Fruit fly (Drosophila melanogaster) whole organism, embryonic: ENCODE data around the gene cype.

Experiments
- Awh ChIP-seq: fragments of 200-800 bp; sonication (Bioruptor generic); IDR thresholded peaks from 2 replicates; pipeline ENCODE4, ENCODE4 v1.3.6; 2022; ENCODE audit warnings: missing biosample characterization, missing genetic modification characterization
- BEAF-32 ChIP-seq: fragments of 200-800 bp; sonication (Bioruptor generic); optimal IDR thresholded peaks from 3 replicates; lab custom pipeline; 2017; ENCODE audit warnings: missing biosample characterization, missing genetic modification characterization, mild to moderate bottlenecking, moderate library complexity, missing genetic modification reagents
- CG10267 ChIP-seq: fragments of 200-800 bp; sonication (Bioruptor generic); optimal IDR thresholded peaks from 2 replicates; lab custom pipeline; 2018; ENCODE audit warnings: missing biosample characterization, mild to moderate bottlenecking, missing genetic modification characterization, moderate library complexity
- CG1233 ChIP-seq: fragments of 200-800 bp; sonication (Bioruptor generic); optimal IDR thresholded peaks from 4 replicates; lab custom pipeline; 2018; ENCODE audit warnings: missing biosample characterization, mild to moderate bottlenecking, missing genetic modification characterization
- CG15601 ChIP-seq: fragments of 200-800 bp; sonication (Bioruptor generic); optimal IDR thresholded peaks from 3 replicates; lab custom pipeline; 2019; ENCODE audit warnings: missing biosample characterization, mild to moderate bottlenecking, missing genetic modification characterization, moderate library complexity
- CG15696 ChIP-seq: fragments of 200-800 bp; sonication (Bioruptor generic); optimal IDR thresholded peaks from 2 replicates; lab custom pipeline; 2019; ENCODE audit warnings: missing biosample characterization, mild to moderate bottlenecking, missing genetic modification characterization, moderate library complexity
- CG30403 ChIP-seq: fragments of 200-800 bp; sonication (Bioruptor generic); optimal IDR thresholded peaks from 3 replicates; lab custom pipeline; 2016; ENCODE audit warnings: missing biosample characterization, missing genetic modification characterization
- CG31441 ChIP-seq: fragments of 200-800 bp; sonication (Bioruptor generic); IDR thresholded peaks from 2 replicates; pipeline ENCODE4 v1.3.6; 2022; ENCODE audit warnings: missing biosample characterization, missing genetic modification characterization
- CG32772 ChIP-seq: fragments of 200-800 bp; sonication (Bioruptor generic); IDR thresholded peaks from 2 replicates; pipeline ENCODE4 v1.3.6; 2022; ENCODE audit warnings: missing biosample characterization, missing genetic modification characterization
- CG42726 ChIP-seq: fragments of 200-800 bp; sonication (Bioruptor generic); IDR thresholded peaks from 2 replicates; pipeline ENCODE4 v1.3.6; 2022; ENCODE audit warnings: missing biosample characterization, missing genetic modification characterization; ENCODE audit not compliant: partially characterized antibody
- CG6683 ChIP-seq: fragments of 200-800 bp; sonication (Bioruptor generic); optimal IDR thresholded peaks from 2 replicates; lab custom pipeline; 2017; ENCODE audit warnings: missing biosample characterization, mild to moderate bottlenecking, missing genetic modification characterization, missing genetic modification reagents
- CG7271 ChIP-seq: fragments of 200-800 bp; sonication (Bioruptor generic); optimal IDR thresholded peaks from 2 replicates; lab custom pipeline; 2018; ENCODE audit warnings: missing biosample characterization, mild to moderate bottlenecking, missing genetic modification characterization, moderate library complexity
- CG8290 ChIP-seq, 3 experiments: fragments of 200-800 bp; sonication (Bioruptor generic); optimal IDR thresholded peaks; 2 replicates each; lab custom pipeline; 2016 to 2019; ENCODE audit warnings: missing biosample characterization in 3 of 3, missing genetic modification characterization in 3 of 3, mild to moderate bottlenecking in 2 of 3, moderate library complexity in 1 of 3
- CG8924 ChIP-seq: fragments of 200-800 bp; optimal IDR thresholded peaks from 3 replicates; lab custom pipeline; 2019; ENCODE audit warnings: missing biosample characterization, mild to moderate bottlenecking, missing genetic modification characterization, moderate library complexity
- CG9817 ChIP-seq: fragments of 200-800 bp; sonication (Bioruptor generic); optimal IDR thresholded peaks from 2 replicates; lab custom pipeline; 2018; ENCODE audit warnings: missing biosample characterization, mild to moderate bottlenecking, missing genetic modification characterization, moderate library complexity
- CG9932 ChIP-seq: fragments of 200-800 bp; sonication (Bioruptor generic); IDR thresholded peaks from 2 replicates; pipeline ENCODE4 v1.3.6; 2022; ENCODE audit warnings: missing biosample characterization, missing genetic modification characterization
- Chrac-16 ChIP-seq: fragments of 200-800 bp; sonication (Bioruptor generic); optimal IDR thresholded peaks from 3 replicates; lab custom pipeline; 2016; ENCODE audit warnings: missing biosample characterization, missing genetic modification characterization
- Dek ChIP-seq: fragments of 200-800 bp; sonication (Bioruptor generic); optimal IDR thresholded peaks from 3 replicates; lab custom pipeline; 2019; ENCODE audit warnings: missing biosample characterization, mild to moderate bottlenecking, missing genetic modification characterization, moderate library complexity
- Dll ChIP-seq: fragments of 200-800 bp; sonication (Bioruptor generic); IDR thresholded peaks from 4 replicates; pipeline ENCODE4 v1.3.6; 2022; ENCODE audit warnings: missing biosample characterization, missing genetic modification characterization; ENCODE audit not compliant: partially characterized antibody
- Doc3 ChIP-seq: fragments of 200-800 bp; sonication (Bioruptor generic); IDR thresholded peaks from 3 replicates; pipeline ENCODE4 v1.3.6; 2022; ENCODE audit warnings: missing biosample characterization, missing genetic modification characterization; ENCODE audit not compliant: partially characterized antibody
- E2f2 ChIP-seq: fragments of 200-800 bp; sonication (Bioruptor generic); IDR thresholded peaks from 2 replicates; pipeline ENCODE4 v1.3.6; 2022; ENCODE audit warnings: missing biosample characterization, missing genetic modification characterization
- H2.0 ChIP-seq: fragments of 200-800 bp; sonication (Bioruptor generic); IDR thresholded peaks from 2 replicates; pipeline ENCODE4 v1.3.6; 2022; ENCODE audit warnings: missing biosample characterization, missing genetic modification characterization
- Hmr ChIP-seq: fragments of 200-800 bp; sonication (Bioruptor generic); optimal IDR thresholded peaks from 3 replicates; lab custom pipeline; 2017; ENCODE audit warnings: mild to moderate bottlenecking, missing biosample characterization, missing genetic modification reagents, missing genetic modification characterization
- Lhr ChIP-seq: fragments of 200-800 bp; sonication (Bioruptor generic); optimal IDR thresholded peaks from 3 replicates; lab custom pipeline; 2017; ENCODE audit warnings: mild to moderate bottlenecking, missing biosample characterization, missing genetic modification reagents, missing genetic modification characterization
- MTF-1 ChIP-seq: fragments of 200-800 bp; sonication (Bioruptor generic); optimal IDR thresholded peaks from 2 replicates; lab custom pipeline; 2018; ENCODE audit warnings: missing biosample characterization, mild to moderate bottlenecking, missing genetic modification characterization, borderline replicate concordance
- Med ChIP-seq: fragments of 200-800 bp; sonication (Bioruptor generic); peaks from one replicate; lab custom pipeline; 2016; ENCODE audit warnings: missing biosample characterization, missing genetic modification characterization, mild to moderate bottlenecking, inconsistent platforms, moderate library complexity
- Nf-YC ChIP-seq: fragments of 200-800 bp; optimal IDR thresholded peaks from 3 replicates; lab custom pipeline; 2019; ENCODE audit warnings: missing biosample characterization, mild to moderate bottlenecking, missing genetic modification characterization, moderate library complexity
- Oli ChIP-seq: fragments of 200-800 bp; sonication (Bioruptor generic); optimal IDR thresholded peaks from 2 replicates; lab custom pipeline; 2018; ENCODE audit warnings: missing biosample characterization, mild to moderate bottlenecking, missing genetic modification characterization, moderate library complexity
- Opbp ChIP-seq: fragments of 200-800 bp; sonication (Bioruptor generic); IDR thresholded peaks from 3 replicates; pipeline ENCODE4 v1.3.6; 2022; ENCODE audit warnings: missing biosample characterization, missing genetic modification characterization; ENCODE audit not compliant: partially characterized antibody
- Ptx1 ChIP-seq: fragments of 200-800 bp; sonication (Bioruptor generic); IDR thresholded peaks from 2 replicates; pipeline ENCODE4 v1.3.6; 2022; ENCODE audit warnings: missing biosample characterization, missing genetic modification characterization
- Sox102F ChIP-seq: fragments of 200-800 bp; sonication (Bioruptor generic); optimal IDR thresholded peaks from 2 replicates; lab custom pipeline; 2018; ENCODE audit warnings: missing biosample characterization, mild to moderate bottlenecking, missing genetic modification characterization, moderate library complexity
- Ssrp ChIP-seq: fragments of 200-800 bp; sonication (Bioruptor generic); optimal IDR thresholded peaks from 2 replicates; lab custom pipeline; 2018; ENCODE audit warnings: missing biosample characterization, mild to moderate bottlenecking, missing genetic modification characterization, moderate library complexity
- Stat92E ChIP-seq, 3 experiments: fragments of >200 bp in 2 of 3; fragments of 200-800 bp in 1 of 3; sonication (Bioruptor generic) in 1 of 3; optimal IDR thresholded peaks; 2 replicates each; lab custom pipeline; 2017 to 2019; ENCODE audit warnings: missing biosample characterization in 3 of 3, missing genetic modification characterization in 3 of 3, mild to moderate bottlenecking in 1 of 3, moderate library complexity in 1 of 3
- Xbp1 ChIP-seq: fragments of 200-800 bp; sonication (Bioruptor generic); optimal IDR thresholded peaks from 3 replicates; lab custom pipeline; 2016; ENCODE audit warnings: missing biosample characterization, mild to moderate bottlenecking, missing genetic modification characterization
- cad ChIP-seq: fragments of >200 bp; optimal IDR thresholded peaks from 2 replicates; lab custom pipeline; 2017; ENCODE audit warnings: missing biosample characterization, missing genetic modification characterization
- crol ChIP-seq: fragments of 200-800 bp; sonication (Bioruptor generic); IDR thresholded peaks from 2 replicates; pipeline ENCODE4 v1.3.6; 2022; ENCODE audit warnings: missing biosample characterization, missing genetic modification characterization
- gem ChIP-seq: fragments of 200-800 bp; sonication (Bioruptor generic); optimal IDR thresholded peaks from 2 replicates; lab custom pipeline; 2019; ENCODE audit warnings: missing biosample characterization, mild to moderate bottlenecking, missing genetic modification characterization, moderate library complexity
- gsb-n ChIP-seq: fragments of 200-800 bp; sonication (Bioruptor generic); optimal IDR thresholded peaks from 3 replicates; lab custom pipeline; 2018; ENCODE audit warnings: missing biosample characterization, mild to moderate bottlenecking, missing genetic modification characterization
- ind ChIP-seq: fragments of 200-800 bp; sonication (Bioruptor generic); optimal IDR thresholded peaks from 3 replicates; lab custom pipeline; 2016; ENCODE audit warnings: missing biosample characterization, missing genetic modification characterization
- nmo ChIP-seq: fragments of 200-800 bp; sonication (Bioruptor generic); optimal IDR thresholded peaks from 2 replicates; lab custom pipeline; 2018; ENCODE audit warnings: missing biosample characterization, mild to moderate bottlenecking, missing genetic modification characterization, moderate library complexity
- phol ChIP-seq: fragments of 200-800 bp; sonication (Bioruptor generic); optimal IDR thresholded peaks from 3 replicates; lab custom pipeline; 2018; ENCODE audit warnings: missing biosample characterization, mild to moderate bottlenecking, missing genetic modification characterization, moderate library complexity
- prd ChIP-seq, 3 experiments: fragments of >200 bp in 2 of 3; fragments of 200-800 bp in 1 of 3; sonication (Bioruptor generic) in 1 of 3; optimal IDR thresholded peaks in 2 of 3; IDR thresholded peaks in 1 of 3; 2 replicates in 2 of 3; 3 replicates in 1 of 3; pipeline versions ENCODE4 v1.3.6 to Lab custom; 2017 to 2022; ENCODE audit warnings: missing biosample characterization in 1 of 3, missing genetic modification characterization in 1 of 3
- slbo ChIP-seq: fragments of 200-800 bp; sonication (Bioruptor generic); IDR thresholded peaks from 2 replicates; pipeline ENCODE4 v1.3.6; 2022; ENCODE audit warnings: missing biosample characterization, missing genetic modification characterization
- so ChIP-seq: fragments of 200-800 bp; sonication (Bioruptor generic); IDR thresholded peaks from 3 replicates; pipeline ENCODE4 v1.3.6; 2022; ENCODE audit warnings: missing biosample characterization, missing genetic modification characterization
- tna ChIP-seq: fragments of 200-800 bp; sonication (Bioruptor generic); IDR thresholded peaks from 2 replicates; pipeline ENCODE4 v1.3.6; 2022; ENCODE audit warnings: missing biosample characterization, missing genetic modification characterization; ENCODE audit not compliant: partially characterized antibody

The cype gene

DNA sequence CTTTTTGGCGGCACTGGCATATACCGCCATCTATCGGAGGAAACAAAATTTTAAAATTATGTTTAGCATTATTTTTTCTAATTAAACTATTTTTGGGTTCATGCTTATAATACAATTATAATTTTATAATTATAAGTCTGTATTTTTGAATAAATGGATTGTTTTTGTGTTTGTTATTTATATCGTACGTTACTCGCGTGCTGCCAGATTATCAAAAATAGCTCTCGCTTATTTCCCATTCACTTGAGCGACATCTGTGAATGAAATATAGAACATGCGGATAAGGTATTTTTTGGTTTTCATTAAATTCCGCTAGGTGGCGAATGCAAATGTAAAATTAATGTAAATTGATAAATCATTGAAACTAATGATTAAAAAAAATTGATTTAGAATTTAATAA lies 38.8 kb downstream of the cype start (continued):
- TF ChIP-seq Stat92E (GFP tag; optimal IDR thresholded peaks at IDR 0.05; lab: Kevin White, UChicago) (no peak), MTF-1 (no peak), Oli (peak; percentile 21), slbo (GFP tag; lab: Robert Waterston, UW) (peak; percentile 61), Chrac-16 (peak; percentile 9), CG31441 (GFP tag; lab: Robert Waterston, UW) (peak; percentile 42; the same call in 1 of the 2 replicates), Awh (GFP tag; lab: Robert Waterston, UW) (no peak), Ptx1 (GFP tag; lab: Robert Waterston, UW) (no peak), Dll (no peak), nmo (peak; percentile 33), phol (tag; lab: Kevin White, UChicago) (peak; percentile 24), CG15601 (tag; lab: Kevin White, UChicago) (peak; percentile 23), BEAF-32 (no peak), E2f2 (0 out of 2 replicates have a peak, but pooled peaks have one; percentile 18), CG10267 (peak; percentile 60), tna (no peak), CG30403 (peak; percentile 42), CG8924 (no peak), so (GFP tag; lab: Robert Waterston, UW) (no peak), Sox102F (GFP tag; lab: Kevin White, UChicago) (peak; percentile 31), CG9817 (peak; percentile 33), gsb-n (tag; lab: Kevin White, UChicago) (peak; percentile 6), CG42726 (0 out of 2 replicates have a peak, but pooled peaks have one; percentile 41), cad (no peak), CG6683 (GFP tag; lab: Kevin White, UChicago) (no peak), gem (tag; lab: Kevin White, UChicago) (peak; percentile 48), CG8290 (GFP tag; optimal IDR thresholded peaks at IDR 0.05; lab: Kevin White, UChicago) (peak; percentile 42), CG8290 (tag; optimal IDR thresholded peaks at IDR 0.05; lab: Kevin White, UChicago) (no peak), Nf-YC (peak; percentile 38), Ssrp (tag; lab: Kevin White, UChicago) (peak; percentile 8), Opbp (GFP tag; lab: Robert Waterston, UW) (peak; percentile 34; the same call in 1 of the 3 replicates), Hmr (peak; percentile 9), Xbp1 (GFP tag; lab: Kevin White, UChicago) (peak; percentile 28), CG7271 (tag; lab: Kevin White, UChicago) (peak; percentile 2), CG9932 (GFP tag; lab: Robert Waterston, UW) (peak; percentile 33; the same call in 1 of the 2 replicates), ind (GFP tag; lab: Kevin White, UChicago) (no peak), prd (optimal IDR thresholded peaks at IDR 0.05; lab: Kevin White, UChicago) (no peak), prd (GFP tag; IDR thresholded peaks at IDR 0.05; lab: Robert Waterston, UW) (peak; percentile 19; the same call in 1 of the 3 replicates), Lhr (GFP tag; lab: Kevin White, UChicago) (peak; percentile 57), crol (GFP tag; lab: Robert Waterston, UW) (no peak), CG32772 (GFP tag; lab: Robert Waterston, UW) (no peak), Doc3 (GFP tag; lab: Robert Waterston, UW) (no peak), H2.0 (GFP tag; lab: Robert Waterston, UW) (no peak), CG15696 (tag; lab: Kevin White, UChicago) (peak; percentile 59), Med (GFP tag; lab: Kevin White, UChicago) (peak; percentile 16), Dek (tag; lab: Kevin White, UChicago) (peak; percentile 46), CG1233 (GFP tag; lab: Kevin White, UChicago) (no peak)
